Worm (Caenorhabditis elegans) whole organism, L1 larva: ENCODE results near the gene bub-3.

Source experiments
- C04F5.9 ChIP-seq: sonication (generic microtip); optimal IDR thresholded peaks from 2 replicates; lab custom pipeline; 2016; ENCODE audit warnings: missing genetic modification characterization, missing compliant biosample characterization
- F16B12.6 ChIP-seq: fragments of 150-350 bp; optimal IDR thresholded peaks from 2 replicates; lab custom pipeline; 2014; ENCODE audit warnings: missing biosample characterization, missing genetic modification characterization
- Y116A8C.19 ChIP-seq: sonication (generic microtip); optimal IDR thresholded peaks from 2 replicates; lab custom pipeline; 2016; ENCODE audit warnings: missing compliant biosample characterization, missing genetic modification characterization, borderline replicate concordance
- aha-1 ChIP-seq: fragments of 150-350 bp; optimal IDR thresholded peaks from 2 replicates; lab custom pipeline; 2014; ENCODE audit warnings: missing biosample characterization, missing genetic modification characterization
- aly-2 ChIP-seq: fragments of 150-350 bp; optimal IDR thresholded peaks from 2 replicates; lab custom pipeline; 2014; ENCODE audit warnings: missing biosample characterization, missing genetic modification characterization
- ama-1 ChIP-seq: fragments of 150-350 bp; optimal IDR thresholded peaks from 2 replicates; lab custom pipeline; 2014
- ceh-63 ChIP-seq: fragments of 200-800 bp; sonication (Bioruptor generic); optimal IDR thresholded peaks from 2 replicates; lab custom pipeline; 2018; ENCODE audit warnings: mild to moderate bottlenecking, missing genetic modification characterization, missing compliant biosample characterization
- ceh-82 ChIP-seq, 3 experiments: fragments of 150-350 bp in 1 of 3; sonication (generic microtip) in 2 of 3; optimal IDR thresholded peaks; 2 replicates each; lab custom pipeline; 2014 to 2017; ENCODE audit warnings: missing biosample characterization in 3 of 3, missing genetic modification characterization in 3 of 3
- ceh-88 ChIP-seq: fragments of 200-800 bp; sonication (Bioruptor generic); IDR thresholded peaks from 2 replicates; pipeline ENCODE4 v1.3.6; 2022; ENCODE audit warnings: missing genetic modification characterization, missing compliant biosample characterization
- ces-1 ChIP-seq: fragments of 150-350 bp; optimal IDR thresholded peaks from 2 replicates; lab custom pipeline; 2014; ENCODE audit warnings: missing biosample characterization, missing genetic modification reagents, missing genetic modification characterization
- dpl-1 ChIP-seq, 3 experiments: fragments of 150-350 bp in 2 of 3; sonication (generic microtip) in 1 of 3; optimal IDR thresholded peaks; 2 replicates each; lab custom pipeline; 2014 to 2017; ENCODE audit warnings: missing biosample characterization in 3 of 3, missing genetic modification characterization in 3 of 3, missing genetic modification reagents in 3 of 3
- efl-1 ChIP-seq, 4 experiments: fragments of 150-350 bp; optimal IDR thresholded peaks in 3 of 4; peaks in 1 of 4; 1 replicate in 1 of 4; 2 replicates in 3 of 4; lab custom pipeline; 2014; ENCODE audit warnings: missing biosample characterization in 2 of 4, missing genetic modification characterization in 2 of 4, missing genetic modification reagents in 2 of 4
- efl-3 ChIP-seq: fragments of 200-800 bp; sonication (Bioruptor generic); optimal IDR thresholded peaks from 2 replicates; lab custom pipeline; 2018; ENCODE audit warnings: mild to moderate bottlenecking, missing genetic modification characterization, missing compliant biosample characterization
- egl-13 ChIP-seq: sonication (generic microtip); optimal IDR thresholded peaks from 2 replicates; lab custom pipeline; 2016; ENCODE audit warnings: missing genotype, missing genetic modification reagents, missing genetic modification characterization, missing compliant biosample characterization
- elt-2 ChIP-seq: sonication (generic microtip); optimal IDR thresholded peaks from 2 replicates; lab custom pipeline; 2016; ENCODE audit warnings: missing genetic modification characterization, mild to moderate bottlenecking, inconsistent platforms, missing compliant biosample characterization, missing genetic modification reagents
- fkh-8 ChIP-seq: sonication (generic microtip); optimal IDR thresholded peaks from 2 replicates; lab custom pipeline; 2016; ENCODE audit warnings: mild to moderate bottlenecking, missing genetic modification characterization, missing compliant biosample characterization
- hlh-17 ChIP-seq: fragments of 200-800 bp; sonication (Bioruptor generic); optimal IDR thresholded peaks from 2 replicates; lab custom pipeline; 2018; ENCODE audit warnings: missing genetic modification characterization, mild to moderate bottlenecking, missing compliant biosample characterization, moderate library complexity, borderline replicate concordance
- hlh-4 ChIP-seq: sonication (generic microtip); optimal IDR thresholded peaks from 2 replicates; lab custom pipeline; 2016; ENCODE audit warnings: mild to moderate bottlenecking, missing genetic modification characterization, missing compliant biosample characterization
- jun-1 ChIP-seq: fragments of 150-350 bp; optimal IDR thresholded peaks from 2 replicates; lab custom pipeline; 2014; ENCODE audit warnings: missing biosample characterization, missing genetic modification reagents, missing genetic modification characterization
- lin-14 ChIP-seq: fragments of 200-800 bp; sonication (Bioruptor generic); optimal IDR thresholded peaks from 2 replicates; lab custom pipeline; 2018; ENCODE audit warnings: mild to moderate bottlenecking, missing genetic modification characterization, moderate library complexity, missing compliant biosample characterization
- lin-15B ChIP-seq: fragments of 150-350 bp; sonication (generic microtip); optimal IDR thresholded peaks from 3 replicates; lab custom pipeline; 2014; ENCODE audit warnings: missing biosample characterization, missing genetic modification characterization
- lin-35 ChIP-seq, 2 experiments: fragments of 150-350 bp; optimal IDR thresholded peaks; 2 replicates each; lab custom pipeline; 2014; ENCODE audit warnings: missing biosample characterization in 2 of 2, missing genetic modification characterization in 2 of 2, missing genetic modification reagents in 2 of 2
- lin-39 ChIP-seq: fragments of 150-350 bp; optimal IDR thresholded peaks from 2 replicates; lab custom pipeline; 2014; ENCODE audit warnings: missing biosample characterization, missing genetic modification reagents, missing genetic modification characterization
- lsy-2 ChIP-seq, 2 experiments: fragments of 150-350 bp; optimal IDR thresholded peaks; 2 replicates each; lab custom pipeline; 2014; ENCODE audit warnings: missing biosample characterization in 2 of 2, missing genetic modification characterization in 2 of 2
- mab-9 ChIP-seq: fragments of 200-800 bp; sonication (Bioruptor generic); IDR thresholded peaks from 2 replicates; pipeline ENCODE4 v1.3.6; 2022; ENCODE audit warnings: missing genetic modification reagents, missing genetic modification characterization, missing compliant biosample characterization
- mef-2 ChIP-seq: fragments of 150-350 bp; optimal IDR thresholded peaks from 2 replicates; lab custom pipeline; 2014; ENCODE audit warnings: missing biosample characterization, missing genetic modification characterization
- mep-1 ChIP-seq: fragments of 150-350 bp; optimal IDR thresholded peaks from 2 replicates; lab custom pipeline; 2014; ENCODE audit warnings: missing biosample characterization, missing genetic modification characterization
- nhr-11 ChIP-seq: fragments of 150-350 bp; optimal IDR thresholded peaks from 2 replicates; lab custom pipeline; 2014; ENCODE audit warnings: missing biosample characterization, missing genetic modification characterization
- nhr-12 ChIP-seq: sonication (generic microtip); optimal IDR thresholded peaks from 2 replicates; lab custom pipeline; 2017; ENCODE audit warnings: missing biosample characterization, missing genetic modification characterization
- nhr-19 ChIP-seq: fragments of 200-800 bp; sonication (Bioruptor generic); conservative IDR thresholded peaks from 2 replicates; pipeline ENCODE4 v1.3.6; 2022; ENCODE audit warnings: missing genetic modification characterization, missing compliant biosample characterization
- nhr-20 ChIP-seq: sonication (generic microtip); optimal IDR thresholded peaks from 2 replicates; lab custom pipeline; 2016; ENCODE audit warnings: mild to moderate bottlenecking, missing genetic modification characterization, missing compliant biosample characterization
- nhr-47 ChIP-seq: sonication (generic microtip); optimal IDR thresholded peaks from 2 replicates; lab custom pipeline; 2016; ENCODE audit warnings: mild to moderate bottlenecking, missing genetic modification characterization, moderate library complexity, missing compliant biosample characterization
- nhr-71 ChIP-seq: sonication (generic microtip); optimal IDR thresholded peaks from 2 replicates; lab custom pipeline; 2016; ENCODE audit warnings: mild to moderate bottlenecking, missing genetic modification characterization, moderate library complexity, missing compliant biosample characterization
- nhr-76 ChIP-seq: sonication (generic microtip); optimal IDR thresholded peaks from 2 replicates; lab custom pipeline; 2017; ENCODE audit warnings: missing biosample characterization, missing genetic modification characterization
- nhr-85 ChIP-seq: sonication (generic microtip); peaks from one replicate; lab custom pipeline; 2016; ENCODE audit warnings: missing genetic modification characterization, inconsistent platforms, missing compliant biosample characterization
- nhr-90 ChIP-seq: sonication (generic microtip); optimal IDR thresholded peaks from 2 replicates; lab custom pipeline; 2016; ENCODE audit warnings: mild to moderate bottlenecking, missing genetic modification characterization, missing compliant biosample characterization; ENCODE audit not compliant: poor library complexity
- pag-3 ChIP-seq: sonication (generic microtip); optimal IDR thresholded peaks from 2 replicates; lab custom pipeline; 2017; ENCODE audit warnings: missing genetic modification characterization, mild to moderate bottlenecking, missing compliant biosample characterization, antibody characterized with exemption, borderline replicate concordance; ENCODE audit not compliant: insufficient read depth
- snpc-4 ChIP-seq: fragments of 150-350 bp; optimal IDR thresholded peaks from 2 replicates; lab custom pipeline; 2014; ENCODE audit warnings: missing biosample characterization, missing genetic modification characterization
- snu-23 ChIP-seq: sonication (generic microtip); optimal IDR thresholded peaks from 2 replicates; lab custom pipeline; 2016; ENCODE audit warnings: missing genetic modification characterization, missing compliant biosample characterization
- sox-4 ChIP-seq: sonication (generic microtip); optimal IDR thresholded peaks from 2 replicates; lab custom pipeline; 2016; ENCODE audit warnings: missing genetic modification characterization, missing compliant biosample characterization
- sup-37 ChIP-seq: fragments of 200-800 bp; sonication (Bioruptor generic); optimal IDR thresholded peaks from 2 replicates; lab custom pipeline; 2018; ENCODE audit warnings: mild to moderate bottlenecking, missing genetic modification characterization, missing compliant biosample characterization
- tbx-2 ChIP-seq: sonication (generic microtip); optimal IDR thresholded peaks from 2 replicates; lab custom pipeline; 2016; ENCODE audit warnings: missing genetic modification characterization, missing compliant biosample characterization
- tlp-1 ChIP-seq: fragments of 150-350 bp; optimal IDR thresholded peaks from 2 replicates; lab custom pipeline; 2014; ENCODE audit warnings: missing biosample characterization, missing genetic modification characterization
- unc-62 ChIP-seq: fragments of 150-350 bp; optimal IDR thresholded peaks from 2 replicates; lab custom pipeline; 2014; ENCODE audit warnings: missing biosample characterization, missing genetic modification reagents, missing genetic modification characterization
- vab-15 ChIP-seq: sonication (generic microtip); optimal IDR thresholded peaks from 2 replicates; lab custom pipeline; 2017; ENCODE audit warnings: missing genotype, mild to moderate bottlenecking, missing genetic modification characterization, missing compliant biosample characterization
- xbp-1 ChIP-seq: sonication (generic microtip); optimal IDR thresholded peaks from 2 replicates; lab custom pipeline; 2016; ENCODE audit warnings: missing genetic modification characterization, missing compliant biosample characterization
- zag-1 ChIP-seq: fragments of 150-350 bp; optimal IDR thresholded peaks from 2 replicates; lab custom pipeline; 2014; ENCODE audit warnings: missing biosample characterization, missing genetic modification characterization

bub-3 gene

ce11 chrII:13681063-13681462 lies 44.8 kb upstream of the bub-3 start (continued):
- TF ChIP-seq ceh-82 (tag; optimal IDR thresholded peaks at IDR 0.05; lab: Kevin White, UChicago) (no peak), nhr-90 (tag; lab: Kevin White, UChicago) (peak; percentile 77), nhr-11 (tag; lab: Kevin White, UChicago) (no peak), nhr-71 (tag; lab: Kevin White, UChicago) (peak; percentile 79), sox-4 (tag; lab: Kevin White, UChicago) (no peak), sup-37 (GFP tag; lab: Kevin White, UChicago) (no peak), efl-1 (optimal IDR thresholded peaks at IDR 0.05; lab: Kevin White, UChicago) (no peak), efl-1 (GFP tag; optimal IDR thresholded peaks at IDR 0.05 in 1 of 2; lab: Kevin White, UChicago) (peak in 1 of 2 experiments; percentile 94), lin-15B (no peak), egl-13 (tag; lab: Kevin White, UChicago) (no peak), xbp-1 (tag; lab: Kevin White, UChicago) (no peak), tbx-2 (tag; lab: Kevin White, UChicago) (peak; percentile 54), tlp-1 (tag; lab: Kevin White, UChicago) (no peak), efl-3 (no peak), nhr-85 (peak; percentile 93), nhr-12 (tag; lab: Kevin White, UChicago) (no peak), vab-15 (peak; percentile 95), hlh-17 (GFP tag; lab: Kevin White, UChicago) (no peak), dpl-1 (GFP tag; optimal IDR thresholded peaks at IDR 0.05; lab: Kevin White, UChicago) (peak in 1 of 3 experiments; percentile 16), aha-1 (tag; lab: Kevin White, UChicago) (no peak), snu-23 (GFP tag; lab: Kevin White, UChicago) (peak; percentile 66), lin-39 (tag; lab: Kevin White, UChicago) (no peak), unc-62 (no peak), hlh-4 (tag; lab: Kevin White, UChicago) (no peak), lin-14 (no peak), fkh-8 (no peak), ceh-63 (no peak), nhr-76 (tag; lab: Kevin White, UChicago) (no peak), Y116A8C.19 (tag; lab: Kevin White, UChicago) (no peak), pag-3 (tag; lab: Kevin White, UChicago) (no peak), mef-2 (tag; lab: Kevin White, UChicago) (peak; percentile 14), zag-1 (no peak), ama-1 (lab: Kevin White, UChicago) (no peak), lin-35 (GFP tag; optimal IDR thresholded peaks at IDR 0.05; lab: Kevin White, UChicago) (peak in 1 of 2 experiments; percentile 73), jun-1 (tag; lab: Kevin White, UChicago) (no peak), aly-2 (tag; lab: Kevin White, UChicago) (no peak), lsy-2 (tag; optimal IDR thresholded peaks at IDR 0.05; lab: Kevin White, UChicago) (peak in 1 of 2 experiments; percentile 42), elt-2 (tag; lab: Kevin White, UChicago) (no peak)
- TF ChIP-seq, all 84 proteins: peak for 19

ce11 chrII:13685581-13685980 lies 40.3 kb upstream of the bub-3 start:
- TF ChIP-seq nhr-85 = peak; percentile 0
- TF ChIP-seq lin-14 = no peak
- TF ChIP-seq zag-1 = no peak

ce11 chrII:13694712-13695111 lies 31.1 kb upstream of the bub-3 start, which contains the start of gene rpoa-1:
rpoa-1 (minus strand) TSS chrII:13694795.
- TF ChIP-seq snu-23 (GFP tag; lab: Kevin White, UChicago) (peak; percentile 35), elt-2 (tag; lab: Kevin White, UChicago) (no peak), xbp-1 (tag; lab: Kevin White, UChicago) (peak; percentile 1), ama-1 (lab: Kevin White, UChicago) (no peak), dpl-1 (GFP tag; optimal IDR thresholded peaks at IDR 0.05; lab: Kevin White, UChicago) (peak; percentile 16 to 67 (median 48)), ceh-82 (tag; optimal IDR thresholded peaks at IDR 0.05; lab: Kevin White, UChicago) (peak in 1 of 3 experiments; percentile 6), nhr-47 (peak; percentile 49), lin-39 (tag; lab: Kevin White, UChicago) (peak; percentile 19), lsy-2 (tag; optimal IDR thresholded peaks at IDR 0.05; lab: Kevin White, UChicago) (peak; percentile 63 to 69), C04F5.9 (tag; lab: Kevin White, UChicago) (no peak), lin-35 (GFP tag; optimal IDR thresholded peaks at IDR 0.05; lab: Kevin White, UChicago) (peak; percentile 35 to 53), mab-9 (GFP tag; lab: Robert Waterston, UW) (no peak), F16B12.6 (tag; lab: Kevin White, UChicago) (peak; percentile 92), nhr-19 (peak; percentile 30; the same call in 1 of the 2 replicates), nhr-71 (tag; lab: Kevin White, UChicago) (peak; percentile 45), snpc-4 (tag; lab: Kevin White, UChicago) (peak; percentile 53), nhr-20 (tag; lab: Kevin White, UChicago) (peak; percentile 26), ces-1 (GFP tag; lab: Kevin White, UChicago) (no peak), efl-1 (optimal IDR thresholded peaks at IDR 0.05; lab: Kevin White, UChicago) (peak; percentile 53 to 63), efl-1 (GFP tag; optimal IDR thresholded peaks at IDR 0.05 in 1 of 2; lab: Kevin White, UChicago) (peak; percentile 61 to 94), mep-1 (tag; lab: Kevin White, UChicago) (peak; percentile 73), ceh-88 (no peak), tbx-2 (tag; lab: Kevin White, UChicago) (peak; percentile 16)
